Worm (Caenorhabditis elegans) whole organism, L3 larva: ENCODE results near the gene F46B3.9.

ENCODE experiments used
- aly-2 ChIP-seq: fragments of 150-350 bp; optimal IDR thresholded peaks from 2 replicates; lab custom pipeline; 2014; ENCODE audit warnings: missing biosample characterization, missing genetic modification characterization
- ceh-82 ChIP-seq: fragments of 150-350 bp; optimal IDR thresholded peaks from 2 replicates; lab custom pipeline; 2014; ENCODE audit warnings: missing biosample characterization, missing genetic modification characterization
- elt-1 ChIP-seq: fragments of 150-350 bp; optimal IDR thresholded peaks from 2 replicates; lab custom pipeline; 2014; ENCODE audit warnings: missing biosample characterization, missing genetic modification characterization
- lsy-12 ChIP-seq: sonication (generic microtip); optimal IDR thresholded peaks from 2 replicates; lab custom pipeline; 2016; ENCODE audit warnings: mild to moderate bottlenecking, missing genetic modification characterization, missing compliant biosample characterization
- nhr-25 ChIP-seq: sonication (generic microtip); optimal IDR thresholded peaks from 2 replicates; lab custom pipeline; 2017; ENCODE audit warnings: missing biosample characterization, missing genetic modification characterization
- nhr-43 ChIP-seq: sonication (generic microtip); optimal IDR thresholded peaks from 2 replicates; lab custom pipeline; 2016; ENCODE audit warnings: mild to moderate bottlenecking, missing genetic modification characterization, missing compliant biosample characterization; ENCODE audit not compliant: poor library complexity, severe bottlenecking
- nhr-67 ChIP-seq: fragments of 150-350 bp; optimal IDR thresholded peaks from 2 replicates; lab custom pipeline; 2014; ENCODE audit warnings: missing biosample characterization, missing genetic modification characterization
- pqm-1 ChIP-seq: fragments of 150-350 bp; optimal IDR thresholded peaks from 2 replicates; lab custom pipeline; 2017; ENCODE audit warnings: missing biosample characterization, missing genetic modification characterization, inconsistent platforms

DNA sequence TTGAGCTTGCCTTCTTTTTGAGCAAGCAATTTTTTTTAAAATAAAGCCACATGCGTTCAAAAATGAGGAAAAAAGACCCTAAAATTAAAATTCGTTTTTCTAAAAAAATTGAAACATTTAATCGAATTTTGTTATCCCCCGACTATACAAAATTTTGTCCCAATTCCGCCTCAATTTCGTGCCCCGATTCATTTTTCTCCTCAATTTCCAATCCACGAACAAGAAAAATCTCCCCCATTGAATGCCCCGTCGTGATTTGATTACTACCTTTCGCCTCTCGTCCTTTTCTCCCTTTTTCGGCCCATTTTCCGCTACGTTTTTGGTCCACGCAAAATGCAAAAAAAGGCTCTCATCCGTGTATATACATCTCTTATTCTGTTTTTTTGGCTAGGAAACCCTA is 26.0 kb upstream of the F46B3.9 start:
- TF ChIP-seq nhr-25 (tag; lab: Kevin White, UChicago) (no peak), pqm-1 (tag; lab: Kevin White, UChicago) (no peak), elt-1 (tag; lab: Kevin White, UChicago) (no peak), ceh-82 (tag; lab: Kevin White, UChicago) (no peak), nhr-67 (tag; lab: Kevin White, UChicago) (no peak), lsy-12 (tag; lab: Kevin White, UChicago) (no peak), aly-2 (tag; lab: Kevin White, UChicago) (no peak), nhr-43 (tag; lab: Kevin White, UChicago) (no peak)
